Worm (Caenorhabditis elegans) whole organism, L3 larva: ENCODE data around the gene fzo-1.

ENCODE experiments used
- R02D3.7 ChIP-seq: fragments of 150-350 bp; optimal IDR thresholded peaks from 2 replicates; lab custom pipeline; 2014; ENCODE audit warnings: missing biosample characterization, missing genetic modification characterization
- ZK546.5 ChIP-seq: sonication (generic microtip); optimal IDR thresholded peaks from 2 replicates; lab custom pipeline; 2017; ENCODE audit warnings: missing biosample characterization, missing genetic modification characterization
- aly-2 ChIP-seq: fragments of 150-350 bp; optimal IDR thresholded peaks from 2 replicates; lab custom pipeline; 2014; ENCODE audit warnings: missing biosample characterization, missing genetic modification characterization
- ama-1 ChIP-seq: fragments of 150-350 bp; optimal IDR thresholded peaks from 2 replicates; lab custom pipeline; 2018
- ceh-16 ChIP-seq: sonication (generic microtip); optimal IDR thresholded peaks from 2 replicates; lab custom pipeline; 2017; ENCODE audit warnings: missing biosample characterization, missing genetic modification characterization
- ceh-28 ChIP-seq: fragments of 150-350 bp; optimal IDR thresholded peaks from 2 replicates; lab custom pipeline; 2014; ENCODE audit warnings: missing biosample characterization, missing genetic modification reagents, missing genetic modification characterization
- daf-12 ChIP-seq: fragments of 150-350 bp; optimal IDR thresholded peaks from 2 replicates; lab custom pipeline; 2014; ENCODE audit warnings: missing biosample characterization, missing genetic modification reagents, missing genetic modification characterization
- egl-27 ChIP-seq: sonication (generic microtip); optimal IDR thresholded peaks from 4 replicates; lab custom pipeline; 2017; ENCODE audit warnings: missing biosample characterization, missing genetic modification reagents, missing genetic modification characterization
- egl-5 ChIP-seq: fragments of 150-350 bp; optimal IDR thresholded peaks from 2 replicates; lab custom pipeline; 2017; ENCODE audit warnings: missing biosample characterization, missing genetic modification reagents, missing genetic modification characterization, inconsistent platforms
- elt-1 ChIP-seq: fragments of 150-350 bp; optimal IDR thresholded peaks from 2 replicates; lab custom pipeline; 2014; ENCODE audit warnings: missing biosample characterization, missing genetic modification characterization
- elt-2 ChIP-seq: sonication (generic microtip); optimal IDR thresholded peaks from 2 replicates; lab custom pipeline; 2016; ENCODE audit warnings: missing genetic modification reagents, mild to moderate bottlenecking, missing genetic modification characterization, missing compliant biosample characterization
- elt-3 ChIP-seq, 3 experiments: fragments of 150-350 bp in 1 of 3; sonication (generic microtip) in 2 of 3; optimal IDR thresholded peaks; 2 replicates in 2 of 3; 4 replicates in 1 of 3; lab custom pipeline; 2014 to 2017; ENCODE audit warnings: missing biosample characterization in 3 of 3, missing genetic modification characterization in 3 of 3
- eor-1 ChIP-seq, 2 experiments: fragments of 150-350 bp; optimal IDR thresholded peaks; 2 replicates each; lab custom pipeline; 2014 to 2018; ENCODE audit warnings: missing biosample characterization in 2 of 2, missing genetic modification characterization in 2 of 2
- fkh-10 ChIP-seq: sonication (generic microtip); optimal IDR thresholded peaks from 2 replicates; lab custom pipeline; 2017; ENCODE audit warnings: missing biosample characterization, missing genetic modification reagents, missing genetic modification characterization
- fkh-2 ChIP-seq: fragments of 150-350 bp; optimal IDR thresholded peaks from 2 replicates; lab custom pipeline; 2014; ENCODE audit warnings: missing biosample characterization, missing genetic modification reagents, missing genetic modification characterization
- hmg-11 ChIP-seq: sonication (generic microtip); optimal IDR thresholded peaks from 2 replicates; lab custom pipeline; 2016; ENCODE audit warnings: missing genetic modification characterization, missing compliant biosample characterization
- lin-15B ChIP-seq: fragments of 150-350 bp; optimal IDR thresholded peaks from 2 replicates; lab custom pipeline; 2014; ENCODE audit warnings: missing biosample characterization, missing genetic modification characterization
- lin-39 ChIP-seq: fragments of 150-350 bp; optimal IDR thresholded peaks from 2 replicates; lab custom pipeline; 2018; ENCODE audit warnings: missing biosample characterization, missing genetic modification reagents, missing genetic modification characterization
- lsy-12 ChIP-seq: sonication (generic microtip); optimal IDR thresholded peaks from 2 replicates; lab custom pipeline; 2016; ENCODE audit warnings: mild to moderate bottlenecking, missing genetic modification characterization, missing compliant biosample characterization
- mdl-1 ChIP-seq: fragments of 150-350 bp; optimal IDR thresholded peaks from 2 replicates; lab custom pipeline; 2014; ENCODE audit warnings: missing biosample characterization, missing genetic modification characterization
- nfya-1 ChIP-seq: sonication (generic microtip); optimal IDR thresholded peaks from 2 replicates; lab custom pipeline; 2017; ENCODE audit warnings: missing genetic modification characterization, mild to moderate bottlenecking, missing compliant biosample characterization, antibody characterized with exemption, moderate library complexity; ENCODE audit not compliant: insufficient read depth
- nhr-11 ChIP-seq: fragments of 150-350 bp; optimal IDR thresholded peaks from 2 replicates; lab custom pipeline; 2014; ENCODE audit warnings: missing biosample characterization, missing genetic modification characterization
- nhr-12 ChIP-seq: fragments of 150-350 bp; optimal IDR thresholded peaks from 2 replicates; lab custom pipeline; 2014; ENCODE audit warnings: missing biosample characterization, missing genetic modification characterization
- nhr-23 ChIP-seq: fragments of 150-350 bp; optimal IDR thresholded peaks from 2 replicates; lab custom pipeline; 2014; ENCODE audit warnings: missing biosample characterization, missing genetic modification reagents, missing genetic modification characterization
- nhr-237 ChIP-seq: fragments of 150-350 bp; optimal IDR thresholded peaks from 2 replicates; lab custom pipeline; 2014; ENCODE audit warnings: missing biosample characterization, missing genetic modification characterization
- nhr-25 ChIP-seq: sonication (generic microtip); optimal IDR thresholded peaks from 2 replicates; lab custom pipeline; 2017; ENCODE audit warnings: missing biosample characterization, missing genetic modification characterization
- nhr-28 ChIP-seq: fragments of 150-350 bp; optimal IDR thresholded peaks from 2 replicates; lab custom pipeline; 2014; ENCODE audit warnings: missing biosample characterization, missing genetic modification characterization
- nhr-43 ChIP-seq: sonication (generic microtip); optimal IDR thresholded peaks from 2 replicates; lab custom pipeline; 2016; ENCODE audit warnings: mild to moderate bottlenecking, missing genetic modification characterization, missing compliant biosample characterization; ENCODE audit not compliant: poor library complexity, severe bottlenecking
- nhr-67 ChIP-seq: fragments of 150-350 bp; optimal IDR thresholded peaks from 2 replicates; lab custom pipeline; 2014; ENCODE audit warnings: missing biosample characterization, missing genetic modification characterization
- nhr-76 ChIP-seq: fragments of 150-350 bp; sonication (generic microtip); optimal IDR thresholded peaks from 5 replicates; lab custom pipeline; 2014; ENCODE audit warnings: missing biosample characterization, missing genetic modification characterization
- pha-4 ChIP-seq: fragments of 150-350 bp; optimal IDR thresholded peaks from 2 replicates; lab custom pipeline; 2014; ENCODE audit warnings: missing biosample characterization, missing genetic modification reagents, missing genetic modification characterization
- pqm-1 ChIP-seq: fragments of 150-350 bp; optimal IDR thresholded peaks from 2 replicates; lab custom pipeline; 2017; ENCODE audit warnings: missing biosample characterization, missing genetic modification characterization, inconsistent platforms
- sea-2 ChIP-seq: fragments of 150-350 bp; sonication (generic microtip); optimal IDR thresholded peaks from 4 replicates; lab custom pipeline; 2014; ENCODE audit warnings: missing biosample characterization, missing genetic modification reagents, missing genetic modification characterization
- skn-1 ChIP-seq: fragments of 150-350 bp; optimal IDR thresholded peaks from 2 replicates; lab custom pipeline; 2014; ENCODE audit warnings: missing biosample characterization, missing genetic modification characterization
- snpc-4 ChIP-seq: fragments of 150-350 bp; optimal IDR thresholded peaks from 2 replicates; lab custom pipeline; 2014; ENCODE audit warnings: missing biosample characterization, missing genetic modification characterization
- tbx-2 ChIP-seq: sonication (generic microtip); optimal IDR thresholded peaks from 2 replicates; lab custom pipeline; 2016; ENCODE audit warnings: mild to moderate bottlenecking, missing genetic modification characterization, missing compliant biosample characterization
- unc-39 ChIP-seq: sonication (generic microtip); optimal IDR thresholded peaks from 4 replicates; lab custom pipeline; 2017; ENCODE audit warnings: missing biosample characterization, missing genetic modification characterization
- unc-62 ChIP-seq: fragments of 150-350 bp; sonication (generic microtip); optimal IDR thresholded peaks from 4 replicates; lab custom pipeline; 2014; ENCODE audit warnings: missing biosample characterization, missing genetic modification reagents, missing genetic modification characterization
- zag-1 ChIP-seq: fragments of 150-350 bp; optimal IDR thresholded peaks from 2 replicates; lab custom pipeline; 2014; ENCODE audit warnings: missing biosample characterization, missing genetic modification characterization
- ztf-11 ChIP-seq: fragments of 150-350 bp; optimal IDR thresholded peaks from 2 replicates; lab custom pipeline; 2014; ENCODE audit warnings: missing biosample characterization, missing genetic modification characterization

The fzo-1 gene

DNA sequence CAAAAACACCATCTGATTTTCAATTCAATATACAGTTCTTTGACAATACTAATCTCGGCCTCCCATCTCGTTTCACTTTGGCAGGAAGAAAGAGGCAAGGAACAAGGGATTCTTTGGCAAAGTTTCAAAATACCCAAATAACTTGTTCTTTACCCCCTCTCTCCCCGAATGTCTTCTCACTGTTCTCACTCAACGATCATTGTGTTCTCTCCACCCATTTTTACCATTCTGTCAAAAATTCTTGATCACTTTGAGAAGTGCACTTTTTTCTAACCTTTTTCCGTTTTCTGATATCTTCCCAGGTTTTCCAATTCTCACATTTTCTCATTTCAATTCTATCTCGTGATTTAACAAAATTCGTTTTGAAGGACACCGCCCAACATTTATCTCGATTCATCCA lies 18.1 kb upstream of the fzo-1 start, which contains the start of gene H41C03.1:
H41C03.1 (plus strand) TSS at position 301 of the 400 bp plus-strand sequence.
- TF ChIP-seq nhr-67 (tag; lab: Kevin White, UChicago): no peak
- no peak for TF ChIP-seq R02D3.7 (tag; lab: Kevin White, UChicago)
- TF ChIP-seq lsy-12: no peak
- no peak for TF ChIP-seq unc-39
- TF ChIP-seq nhr-12 (tag; lab: Kevin White, UChicago): no peak
- no peak for TF ChIP-seq aly-2 (tag; lab: Kevin White, UChicago)
- TF ChIP-seq fkh-10 (GFP tag; lab: Kevin White, UChicago): no peak
- no peak for TF ChIP-seq nhr-76 (tag; lab: Kevin White, UChicago)
- no peak for TF ChIP-seq elt-2 (tag; lab: Kevin White, UChicago)
- no peak for TF ChIP-seq ztf-11 (tag; lab: Kevin White, UChicago)
- TF ChIP-seq elt-3 (tag; optimal IDR thresholded peaks at IDR 0.05; lab: Kevin White, UChicago): no peak
- TF ChIP-seq nhr-11 (tag; lab: Kevin White, UChicago): no peak
- no peak for TF ChIP-seq sea-2 (GFP tag; lab: Kevin White, UChicago)
- TF ChIP-seq ceh-16 (tag; lab: Kevin White, UChicago): no peak
- no peak for TF ChIP-seq elt-1 (tag; lab: Kevin White, UChicago)
- no peak for TF ChIP-seq egl-5 (tag; lab: Kevin White, UChicago)

DNA sequence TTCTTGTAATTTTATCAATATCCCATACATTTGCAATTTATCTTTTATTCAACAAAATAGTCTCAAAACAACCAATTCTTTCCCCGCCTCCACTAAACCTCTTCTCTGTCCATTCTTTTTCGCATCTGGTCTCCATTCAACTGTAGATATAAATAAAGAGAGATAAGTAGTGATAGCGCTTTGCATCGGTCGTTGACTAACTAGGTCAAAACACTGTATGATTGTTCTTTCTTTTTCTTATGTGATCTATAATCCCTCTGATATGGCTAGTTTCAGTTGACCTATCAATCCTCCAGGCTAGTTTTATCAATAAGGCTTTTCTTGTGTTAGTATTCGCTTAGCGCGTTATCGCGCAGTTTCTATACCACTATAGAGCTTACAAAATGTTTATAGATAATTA lies 17.3 kb upstream of the fzo-1 start:
- TF ChIP-seq eor-1 (tag; optimal IDR thresholded peaks at IDR 0.05; lab: Kevin White, UChicago): no peak
- no peak for TF ChIP-seq hmg-11 (tag; lab: Kevin White, UChicago)
- no peak for TF ChIP-seq ztf-11 (tag; lab: Kevin White, UChicago)
- TF ChIP-seq sea-2 (GFP tag; lab: Kevin White, UChicago): no peak
- TF ChIP-seq nhr-43 (tag; lab: Kevin White, UChicago): peak; percentile 31
- TF ChIP-seq pqm-1 (tag; lab: Kevin White, UChicago): no peak
- TF ChIP-seq ceh-16 (tag; lab: Kevin White, UChicago): no peak
- TF ChIP-seq zag-1 (tag; lab: Kevin White, UChicago): no peak
- peak in 2 of 3 experiments; percentile 42 to 53 for TF ChIP-seq elt-3 (tag; optimal IDR thresholded peaks at IDR 0.05; lab: Kevin White, UChicago)
- peak; percentile 91 for TF ChIP-seq nhr-23 (tag; lab: Kevin White, UChicago)
- TF ChIP-seq mdl-1: no peak
- no peak for TF ChIP-seq daf-12
- TF ChIP-seq elt-2 (tag; lab: Kevin White, UChicago): no peak
- TF ChIP-seq lin-15B (tag; lab: Kevin White, UChicago): no peak
- peak; percentile 20 for TF ChIP-seq ceh-28 (tag; lab: Kevin White, UChicago)
- TF ChIP-seq unc-62 (GFP tag; lab: Kevin White, UChicago): no peak
- TF ChIP-seq nhr-237 (tag; lab: Kevin White, UChicago): no peak
- no peak for TF ChIP-seq tbx-2 (tag; lab: Kevin White, UChicago)
- TF ChIP-seq skn-1 (tag; lab: Kevin White, UChicago): no peak
- no peak for TF ChIP-seq egl-27 (tag; lab: Kevin White, UChicago)
- TF ChIP-seq nhr-11 (tag; lab: Kevin White, UChicago): no peak
- TF ChIP-seq elt-1 (tag; lab: Kevin White, UChicago): no peak
- no peak for TF ChIP-seq lin-39
- TF ChIP-seq nfya-1 (tag; lab: Kevin White, UChicago): no peak
- TF ChIP-seq fkh-10 (GFP tag; lab: Kevin White, UChicago): no peak
- no peak for TF ChIP-seq aly-2 (tag; lab: Kevin White, UChicago)
- TF ChIP-seq fkh-2 (tag; lab: Kevin White, UChicago): no peak
- TF ChIP-seq R02D3.7 (tag; lab: Kevin White, UChicago): no peak
- TF ChIP-seq nhr-67 (tag; lab: Kevin White, UChicago): no peak
- TF ChIP-seq unc-39: no peak
- no peak for TF ChIP-seq snpc-4 (tag; lab: Kevin White, UChicago)
- TF ChIP-seq nhr-28: no peak
- no peak for TF ChIP-seq nhr-25
- no peak for TF ChIP-seq pha-4 (tag; lab: Kevin White, UChicago)
- no peak for TF ChIP-seq ama-1 (lab: Kevin White, UChicago)

DNA sequence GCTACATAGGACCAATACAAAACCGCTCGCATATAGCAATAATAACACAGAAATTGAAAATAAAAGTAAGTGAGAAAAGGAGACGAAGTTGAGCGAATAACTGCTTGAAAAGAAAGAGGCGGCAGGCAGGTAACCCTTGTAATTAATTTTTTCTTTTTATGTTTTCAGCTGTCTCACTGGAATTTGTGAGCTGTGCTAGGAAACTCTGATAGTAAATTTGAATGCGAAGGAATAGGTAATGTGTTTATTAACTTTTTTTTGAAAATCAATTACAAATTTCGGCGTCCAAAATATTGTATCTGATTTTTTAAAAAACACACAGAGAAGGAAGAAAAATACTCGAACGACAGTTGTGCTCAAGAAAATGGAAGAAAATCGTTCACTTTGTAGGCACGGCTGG lies 16.0 kb upstream of the fzo-1 start, which contains the start of gene H41C03.2:
H41C03.2 (minus strand) TSS at position 101 of the 400 bp plus-strand sequence.
- no peak for TF ChIP-seq ama-1 (lab: Kevin White, UChicago)
- TF ChIP-seq R02D3.7 (tag; lab: Kevin White, UChicago): no peak
- TF ChIP-seq lsy-12: no peak
- no peak for TF ChIP-seq sea-2 (GFP tag; lab: Kevin White, UChicago)
- no peak for TF ChIP-seq lin-15B (tag; lab: Kevin White, UChicago)
- TF ChIP-seq ZK546.5 (tag; lab: Kevin White, UChicago): no peak
- TF ChIP-seq, all 47 proteins: peak for 0
